Fruit fly (Drosophila melanogaster) whole organism, embryonic: Measurements from ENCODE around the gene tomb.
A peak's percentile ranks its signal among the peaks of the same experiment; 100 is the strongest.

Source experiments
- Bgb ChIP-seq: fragments of 200-800 bp; sonication (Bioruptor generic); IDR thresholded peaks from 2 replicates; pipeline ENCODE4 v1.3.6; 2022; ENCODE audit warnings: missing biosample characterization, missing genetic modification characterization; ENCODE audit not compliant: partially characterized antibody
- BtbVII ChIP-seq: fragments of 200-800 bp; sonication (Bioruptor generic); optimal IDR thresholded peaks from 3 replicates; lab custom pipeline; 2017; ENCODE audit warnings: missing biosample characterization, mild to moderate bottlenecking, missing genetic modification characterization
- CG10209 ChIP-seq: fragments of 200-800 bp; sonication (Bioruptor generic); optimal IDR thresholded peaks from 3 replicates; lab custom pipeline; 2017; ENCODE audit warnings: missing biosample characterization, mild to moderate bottlenecking, missing genetic modification characterization, missing genetic modification reagents
- CG10366 ChIP-seq: fragments of 200-800 bp; sonication (Bioruptor generic); IDR thresholded peaks from 2 replicates; pipeline ENCODE4 v1.3.6; 2022; ENCODE audit warnings: missing biosample characterization, missing genetic modification characterization
- CG11695 ChIP-seq: fragments of 200-800 bp; sonication (Bioruptor generic); IDR thresholded peaks from 3 replicates; pipeline ENCODE4 v1.3.6; 2022; ENCODE audit warnings: missing biosample characterization, missing genetic modification characterization
- CG13296 ChIP-seq: fragments of 200-800 bp; sonication (Bioruptor generic); optimal IDR thresholded peaks from 3 replicates; lab custom pipeline; 2018; ENCODE audit warnings: missing biosample characterization, mild to moderate bottlenecking, missing genetic modification characterization
- CG13424 ChIP-seq: fragments of 200-800 bp; sonication (Bioruptor generic); optimal IDR thresholded peaks from 2 replicates; lab custom pipeline; 2019; ENCODE audit warnings: missing biosample characterization, mild to moderate bottlenecking, missing genetic modification characterization, moderate library complexity
- CG14014 ChIP-seq: fragments of 200-800 bp; sonication (Bioruptor generic); IDR thresholded peaks from 2 replicates; pipeline ENCODE4 v1.3.6; 2022; ENCODE audit warnings: missing biosample characterization, missing genetic modification characterization
- CG17328 ChIP-seq: fragments of 200-800 bp; sonication (Bioruptor generic); IDR thresholded peaks from 2 replicates; pipeline ENCODE4 v1.3.6; 2022; ENCODE audit warnings: missing biosample characterization, missing genetic modification characterization
- CG17361 ChIP-seq: fragments of 200-800 bp; sonication (Bioruptor generic); IDR thresholded peaks from 3 replicates; pipeline ENCODE4 v1.3.6; 2022; ENCODE audit warnings: missing biosample characterization, missing genetic modification characterization
- CG17385 ChIP-seq: fragments of 200-800 bp; sonication (Bioruptor generic); optimal IDR thresholded peaks from 3 replicates; lab custom pipeline; 2018; ENCODE audit warnings: missing biosample characterization, mild to moderate bottlenecking, missing genetic modification characterization
- CG18262 ChIP-seq: fragments of 200-800 bp; optimal IDR thresholded peaks from 3 replicates; lab custom pipeline; 2019; ENCODE audit warnings: missing biosample characterization, mild to moderate bottlenecking, missing genetic modification characterization, moderate library complexity
- CG2202 ChIP-seq: fragments of 200-800 bp; sonication (Bioruptor generic); optimal IDR thresholded peaks from 2 replicates; lab custom pipeline; 2018; ENCODE audit warnings: missing biosample characterization, mild to moderate bottlenecking, missing genetic modification characterization
- CG30403 ChIP-seq: fragments of 200-800 bp; sonication (Bioruptor generic); optimal IDR thresholded peaks from 3 replicates; lab custom pipeline; 2016; ENCODE audit warnings: missing biosample characterization, missing genetic modification characterization
- CG3163 ChIP-seq: fragments of 200-800 bp; sonication (Bioruptor generic); optimal IDR thresholded peaks from 3 replicates; lab custom pipeline; 2016; ENCODE audit warnings: missing biosample characterization, missing genetic modification characterization
- CG32532 ChIP-seq: fragments of 200-800 bp; sonication (Bioruptor generic); IDR thresholded peaks from 2 replicates; pipeline ENCODE4 v1.3.6; 2022; ENCODE audit warnings: missing biosample characterization, missing genetic modification characterization
- CG3281 ChIP-seq: fragments of 200-800 bp; sonication (Bioruptor generic); optimal IDR thresholded peaks from 3 replicates; lab custom pipeline; 2017; ENCODE audit warnings: missing biosample characterization, mild to moderate bottlenecking, missing genetic modification characterization
- CG33557 ChIP-seq: fragments of 200-800 bp; sonication (Bioruptor generic); optimal IDR thresholded peaks from 2 replicates; lab custom pipeline; 2019; ENCODE audit warnings: missing biosample characterization, mild to moderate bottlenecking, missing genetic modification characterization, moderate library complexity
- CG4617 ChIP-seq: fragments of 200-800 bp; sonication (Bioruptor generic); optimal IDR thresholded peaks from 3 replicates; lab custom pipeline; 2016; ENCODE audit warnings: missing biosample characterization, missing genetic modification characterization, borderline replicate concordance
- CG6689 ChIP-seq: fragments of 200-800 bp; sonication (Bioruptor generic); IDR thresholded peaks from 2 replicates; pipeline ENCODE4 v1.3.6; 2022; ENCODE audit warnings: missing biosample characterization, missing genetic modification characterization
- CG7839 ChIP-seq: fragments of 200-800 bp; sonication (Bioruptor generic); optimal IDR thresholded peaks from 3 replicates; lab custom pipeline; 2018; ENCODE audit warnings: missing biosample characterization, mild to moderate bottlenecking, missing genetic modification characterization, moderate library complexity
- CG8388 ChIP-seq: fragments of 200-800 bp; sonication (Bioruptor generic); optimal IDR thresholded peaks from 2 replicates; lab custom pipeline; 2019; ENCODE audit warnings: missing biosample characterization, mild to moderate bottlenecking, missing genetic modification characterization, moderate library complexity
- Dfd ChIP-seq, 2 experiments: fragments of >200 bp; optimal IDR thresholded peaks; 2 replicates each; lab custom pipeline; 2017; ENCODE audit warnings: missing biosample characterization in 2 of 2, missing genetic modification characterization in 2 of 2
- Oli ChIP-seq: fragments of 200-800 bp; sonication (Bioruptor generic); optimal IDR thresholded peaks from 2 replicates; lab custom pipeline; 2018; ENCODE audit warnings: missing biosample characterization, mild to moderate bottlenecking, missing genetic modification characterization, moderate library complexity
- Rfx ChIP-seq: fragments of 200-800 bp; sonication (Bioruptor generic); IDR thresholded peaks from 2 replicates; pipeline ENCODE4 v1.3.6; 2022; ENCODE audit warnings: missing biosample characterization, missing genetic modification characterization
- Sox102F ChIP-seq: fragments of 200-800 bp; sonication (Bioruptor generic); optimal IDR thresholded peaks from 2 replicates; lab custom pipeline; 2018; ENCODE audit warnings: missing biosample characterization, mild to moderate bottlenecking, missing genetic modification characterization, moderate library complexity
- Sry-β ChIP-seq: fragments of 200-800 bp; sonication (Bioruptor generic); optimal IDR thresholded peaks from 2 replicates; lab custom pipeline; 2018; ENCODE audit warnings: missing biosample characterization, mild to moderate bottlenecking, missing genetic modification characterization, moderate library complexity
- Trl ChIP-seq, 3 experiments: fragments of >200 bp in 2 of 3; fragments of 200-800 bp in 1 of 3; sonication (Bioruptor generic) in 1 of 3; optimal IDR thresholded peaks; 2 replicates in 1 of 3; 3 replicates in 2 of 3; lab custom pipeline; 2016 to 2017; ENCODE audit warnings: missing biosample characterization in 1 of 3, missing genetic modification characterization in 1 of 3
- abd-A ChIP-seq: fragments of 200-800 bp; sonication (Bioruptor generic); optimal IDR thresholded peaks from 3 replicates; lab custom pipeline; 2019; ENCODE audit warnings: missing biosample characterization, mild to moderate bottlenecking, missing genetic modification characterization, moderate library complexity
- amos ChIP-seq: fragments of 200-800 bp; sonication (Bioruptor generic); IDR thresholded peaks from 2 replicates; pipeline ENCODE4 v1.3.6; 2022; ENCODE audit warnings: missing biosample characterization, missing genetic modification characterization; ENCODE audit not compliant: partially characterized antibody
- ara ChIP-seq: fragments of 200-800 bp; sonication (Bioruptor generic); IDR thresholded peaks from 2 replicates; pipeline ENCODE4 v1.3.6; 2022; ENCODE audit warnings: missing biosample characterization, missing genetic modification characterization
- ase ChIP-seq: fragments of 200-800 bp; sonication (Bioruptor generic); IDR thresholded peaks from 3 replicates; pipeline ENCODE4 v1.3.6; 2022; ENCODE audit warnings: missing biosample characterization, missing genetic modification characterization
- chif ChIP-seq, 2 experiments: fragments of 200-800 bp; sonication (Bioruptor generic); optimal IDR thresholded peaks; 3 replicates each; lab custom pipeline; 2016; ENCODE audit warnings: missing biosample characterization in 2 of 2, missing genetic modification characterization in 2 of 2
- danr ChIP-seq: fragments of 200-800 bp; sonication (Bioruptor generic); IDR thresholded peaks from 2 replicates; pipeline ENCODE4 v1.3.6; 2022; ENCODE audit warnings: missing biosample characterization, missing genetic modification characterization
- dmrt99B ChIP-seq: fragments of 200-800 bp; sonication (Bioruptor generic); optimal IDR thresholded peaks from 2 replicates; lab custom pipeline; 2018; ENCODE audit warnings: missing biosample characterization, mild to moderate bottlenecking, missing genetic modification characterization, moderate library complexity
- dysf ChIP-seq: fragments of 200-800 bp; sonication (Bioruptor generic); IDR thresholded peaks from 3 replicates; pipeline ENCODE4 v1.3.6; 2022; ENCODE audit warnings: missing biosample characterization, missing genetic modification characterization
- emc ChIP-seq: fragments of 200-800 bp; sonication (Bioruptor generic); optimal IDR thresholded peaks from 2 replicates; lab custom pipeline; 2016; ENCODE audit warnings: missing biosample characterization, missing genetic modification characterization
- gsb ChIP-seq: fragments of 200-800 bp; sonication (Bioruptor generic); IDR thresholded peaks from 2 replicates; pipeline ENCODE4 v1.3.6; 2022; ENCODE audit warnings: missing biosample characterization, missing genetic modification characterization
- hkb ChIP-seq, 2 experiments: fragments of 200-800 bp in 1 of 2; fragments of >200 bp in 1 of 2; sonication (Bioruptor generic) in 1 of 2; IDR thresholded peaks in 1 of 2; optimal IDR thresholded peaks in 1 of 2; 2 replicates each; pipeline versions ENCODE4 v1.3.6 to Lab custom; 2017 to 2022; ENCODE audit warnings: missing biosample characterization in 1 of 2, missing genetic modification characterization in 1 of 2
- ind ChIP-seq: fragments of 200-800 bp; sonication (Bioruptor generic); optimal IDR thresholded peaks from 3 replicates; lab custom pipeline; 2016; ENCODE audit warnings: missing biosample characterization, missing genetic modification characterization
- lov ChIP-seq, 2 experiments: fragments of 200-800 bp in 1 of 2; fragments of >200 bp in 1 of 2; sonication (Bioruptor generic) in 1 of 2; IDR thresholded peaks in 1 of 2; optimal IDR thresholded peaks in 1 of 2; 2 replicates in 1 of 2; 3 replicates in 1 of 2; pipeline versions ENCODE4 v1.3.6 to Lab custom; 2017 to 2022; ENCODE audit warnings: missing biosample characterization in 1 of 2, missing genetic modification characterization in 1 of 2
- p53 ChIP-seq: fragments of 200-800 bp; sonication (Bioruptor generic); optimal IDR thresholded peaks from 2 replicates; lab custom pipeline; 2016; ENCODE audit warnings: missing biosample characterization, missing genetic modification characterization
- prd ChIP-seq, 3 experiments: fragments of >200 bp in 2 of 3; fragments of 200-800 bp in 1 of 3; sonication (Bioruptor generic) in 1 of 3; optimal IDR thresholded peaks in 2 of 3; IDR thresholded peaks in 1 of 3; 2 replicates in 2 of 3; 3 replicates in 1 of 3; pipeline versions ENCODE4 v1.3.6 to Lab custom; 2017 to 2022; ENCODE audit warnings: missing biosample characterization in 1 of 3, missing genetic modification characterization in 1 of 3
- ranshi ChIP-seq: fragments of 200-800 bp; sonication (Bioruptor generic); IDR thresholded peaks from 2 replicates; pipeline ENCODE4 v1.3.6; 2022; ENCODE audit warnings: missing biosample characterization, missing genetic modification characterization
- seq ChIP-seq: fragments of 200-800 bp; sonication (Bioruptor generic); IDR thresholded peaks from 2 replicates; pipeline ENCODE4 v1.3.6; 2022; ENCODE audit warnings: missing biosample characterization, missing genetic modification characterization
- sima ChIP-seq: fragments of 200-800 bp; sonication (Bioruptor generic); optimal IDR thresholded peaks from 2 replicates; lab custom pipeline; 2016; ENCODE audit warnings: missing biosample characterization, missing genetic modification characterization
- slbo ChIP-seq: fragments of 200-800 bp; sonication (Bioruptor generic); IDR thresholded peaks from 2 replicates; pipeline ENCODE4 v1.3.6; 2022; ENCODE audit warnings: missing biosample characterization, missing genetic modification characterization
- sug ChIP-seq: fragments of 200-800 bp; optimal IDR thresholded peaks from 2 replicates; lab custom pipeline; 2019; ENCODE audit warnings: missing biosample characterization, mild to moderate bottlenecking, missing genetic modification characterization, moderate library complexity

The tomb gene

dm6 chr2L:5569503-5569902 is 32.9 kb upstream of the tomb start (continued):
- TF ChIP-seq danr (0 out of 2 replicates have a peak, but pooled peaks have one; percentile 7), CG17328 (GFP tag; lab: Robert Waterston, UW) (peak; percentile 43; the same call in 1 of the 2 replicates), prd (optimal IDR thresholded peaks at IDR 0.05; lab: Kevin White, UChicago) (no peak), prd (GFP tag; IDR thresholded peaks at IDR 0.05; lab: Robert Waterston, UW) (peak; percentile 27; the same call in 1 of the 3 replicates), ranshi (peak; percentile 10; the same call in 1 of the 2 replicates), p53 (GFP tag; lab: Kevin White, UChicago) (no peak), ind (GFP tag; lab: Kevin White, UChicago) (peak; percentile 27), CG18262 (no peak), Rfx (GFP tag; lab: Robert Waterston, UW) (peak; percentile 70), CG13296 (GFP tag; lab: Kevin White, UChicago) (peak; percentile 22), dmrt99B (tag; lab: Kevin White, UChicago) (peak; percentile 49), CG7839 (peak; percentile 58), CG33557 (GFP tag; lab: Kevin White, UChicago) (no peak), CG17385 (GFP tag; lab: Kevin White, UChicago) (peak; percentile 26), CG30403 (peak; percentile 30), dysf (GFP tag; lab: Robert Waterston, UW) (peak; percentile 57; the same call in 2 of the 3 replicates), Trl (optimal IDR thresholded peaks at IDR 0.05; lab: Kevin White, UChicago) (no peak), Trl (GFP tag; optimal IDR thresholded peaks at IDR 0.05; lab: Kevin White, UChicago) (peak; percentile 30), CG8388 (no peak), seq (GFP tag; lab: Robert Waterston, UW) (no peak), Oli (tag; lab: Kevin White, UChicago) (peak; percentile 27), CG11695 (GFP tag; lab: Robert Waterston, UW) (0 out of 3 replicates have a peak, but pooled peaks have one; percentile 45), CG4617 (GFP tag; lab: Kevin White, UChicago) (no peak), ara (no peak), Sox102F (GFP tag; lab: Kevin White, UChicago) (peak; percentile 45), Bgb (GFP tag; lab: Robert Waterston, UW) (no peak), sima (GFP tag; lab: Kevin White, UChicago) (no peak), CG17361 (GFP tag; lab: Robert Waterston, UW) (no peak), gsb (GFP tag; lab: Robert Waterston, UW) (no peak), CG3281 (GFP tag; lab: Kevin White, UChicago) (peak; percentile 34), amos (no peak), chif (GFP tag; optimal IDR thresholded peaks at IDR 0.05; lab: Kevin White, UChicago) (no peak), CG10209 (GFP tag; lab: Kevin White, UChicago) (no peak), hkb (optimal IDR thresholded peaks at IDR 0.05; lab: Kevin White, UChicago) (no peak), hkb (GFP tag; IDR thresholded peaks at IDR 0.05; lab: Robert Waterston, UW) (peak; percentile 47; the same call in 1 of the 2 replicates), Dfd (GFP tag; optimal IDR thresholded peaks at IDR 0.05; lab: Kevin White, UChicago) (no peak), CG3163 (no peak), abd-A (tag; lab: Kevin White, UChicago) (peak; percentile 34), Sry-β (GFP tag; lab: Kevin White, UChicago) (no peak), CG2202 (no peak), CG6689 (GFP tag; lab: Robert Waterston, UW) (peak; percentile 45), BtbVII (peak; percentile 17), lov (optimal IDR thresholded peaks at IDR 0.05; lab: Kevin White, UChicago) (no peak), lov (GFP tag; IDR thresholded peaks at IDR 0.05; lab: Robert Waterston, UW) (no peak), CG13424 (tag; lab: Kevin White, UChicago) (peak; percentile 42), slbo (peak; percentile 71), emc (no peak), sug (no peak), CG32532 (peak; percentile 56; the same call in 1 of the 2 replicates), ase (GFP tag; lab: Robert Waterston, UW) (peak; percentile 39; the same call in 1 of the 3 replicates), CG14014 (GFP tag; lab: Robert Waterston, UW) (peak; percentile 64; the same call in 1 of the 2 replicates), CG10366 (GFP tag; lab: Robert Waterston, UW) (peak; percentile 36; the same call in 1 of the 2 replicates)
